Worm (Caenorhabditis elegans): ENCODE data around the gene F54D1.1.
A peak's percentile ranks its signal among the peaks of the same experiment; 100 is the strongest.

F54D1.1 gene

DNA sequence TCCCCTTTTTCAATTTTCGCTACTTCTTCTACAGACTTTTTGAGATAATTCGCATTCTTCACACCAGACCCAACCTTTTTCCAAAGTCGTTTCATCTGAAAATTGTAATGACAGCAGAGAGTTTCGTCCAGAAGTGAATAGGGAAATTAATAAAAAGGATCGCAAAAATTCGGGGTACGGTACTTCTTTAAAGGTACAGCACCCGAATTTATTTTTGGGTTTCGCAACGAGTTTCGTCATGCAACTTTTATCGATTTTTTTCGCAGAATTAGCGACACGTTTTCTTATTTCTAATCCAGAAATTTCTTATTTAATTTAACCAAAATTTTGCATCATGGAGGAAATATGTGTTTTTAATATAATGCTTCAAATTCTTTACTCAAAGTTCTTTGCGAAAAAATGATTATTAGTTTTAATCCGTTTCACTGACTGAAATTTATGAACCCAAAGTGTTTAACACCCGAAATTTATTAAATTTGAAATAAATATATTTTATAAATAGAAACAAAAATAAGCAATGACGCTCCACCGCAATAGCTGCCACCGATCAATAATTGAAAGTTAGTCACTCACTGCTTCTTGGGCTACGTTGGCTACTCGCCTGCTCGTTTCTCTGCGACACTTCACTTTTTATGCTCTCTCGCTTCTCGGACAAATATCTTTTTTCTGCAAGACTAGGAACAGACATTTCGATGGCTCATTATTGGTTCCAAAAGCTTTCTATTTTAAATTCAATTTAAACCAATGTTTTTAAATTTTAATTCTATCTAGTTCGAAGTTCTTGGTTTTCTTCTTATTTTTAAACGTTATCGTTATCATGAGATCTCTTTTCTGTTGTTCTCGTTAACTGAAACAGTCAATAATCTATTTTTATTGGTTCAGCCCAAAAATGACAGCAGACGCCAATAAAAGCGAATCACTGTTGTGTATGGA lies 36.8 kb downstream of the F54D1.1 start, which contains the start of the genes B0035.15 and dnj-1:
TSS of gene B0035.15 (minus strand) at position 99 of the 933 bp plus-strand sequence.
TSS of gene dnj-1 (plus strand) at position 883 of the 933 bp plus-strand sequence.
- TF ChIP-seq elt-3 (tag; optimal IDR thresholded peaks at IDR 0.05) (no peak), blmp-1 (tag; optimal IDR thresholded peaks at IDR 0.05) (peak; percentile 6), ham-2 (GFP tag; optimal IDR thresholded peaks at IDR 0.05) (peak; percentile 67), M03D4.4 (tag; optimal IDR thresholded peaks at IDR 0.05) (no peak), sem-2 (GFP tag; optimal IDR thresholded peaks at IDR 0.05) (no peak), ces-1 (GFP tag; optimal IDR thresholded peaks at IDR 0.05) (peak; percentile 85), lsy-2 (tag; optimal IDR thresholded peaks at IDR 0.05) (peak; percentile 11), ceh-39 (tag; optimal IDR thresholded peaks at IDR 0.05) (no peak)

ce11 chrIV:11304970-11305369 lies 43.3 kb downstream of the F54D1.1 start:
- TF ChIP-seq bed-3 (GFP tag; optimal IDR thresholded peaks at IDR 0.05) (no peak), ztf-11 (tag; optimal IDR thresholded peaks at IDR 0.05) (no peak), hlh-1 (tag; optimal IDR thresholded peaks at IDR 0.05) (no peak), ces-1 (GFP tag; optimal IDR thresholded peaks at IDR 0.05) (no peak), ceh-83 (GFP tag; optimal IDR thresholded peaks at IDR 0.05) (no peak), mep-1 (tag; optimal IDR thresholded peaks at IDR 0.05) (no peak), sem-2 (GFP tag; optimal IDR thresholded peaks at IDR 0.05) (no peak), zip-8 (tag; optimal IDR thresholded peaks at IDR 0.05) (no peak)

- no peak for TF ChIP-seq elt-1 (tag; optimal IDR thresholded peaks at IDR 0.05; ENCODE audit: borderline replicate concordance, insufficient read depth)
- no peak for TF ChIP-seq tbx-8 (GFP tag; optimal IDR thresholded peaks at IDR 0.05)
These were observed 44.9 kb downstream of the F54D1.1 start, which contains the start of gene B0035.13 for ce11 chrIV:11306548-11306947. B0035.13 (minus strand) TSS chrIV:11306720.

- TF ChIP-seq ztf-11 (tag; optimal IDR thresholded peaks at IDR 0.05) (no peak), mls-2 (tag; optimal IDR thresholded peaks at IDR 0.05) (no peak), snpc-4 (tag; optimal IDR thresholded peaks at IDR 0.05) (no peak), flh-1 (GFP tag; optimal IDR thresholded peaks at IDR 0.05) (no peak)
These were observed 46.1 kb downstream of the F54D1.1 start for ce11 chrIV:11307770-11308169.

ce11 chrIV:11310624-11311023 lies 49.0 kb downstream of the F54D1.1 start, which contains the start of gene znf-207:
znf-207 (plus strand) TSS chrIV:11310972.
- TF ChIP-seq ceh-43 (GFP tag; optimal IDR thresholded peaks at IDR 0.05), result peak; percentile 29
- no peak for TF ChIP-seq snpc-4 (tag; optimal IDR thresholded peaks at IDR 0.05)
- peak; percentile 5 for TF ChIP-seq flh-1 (GFP tag; optimal IDR thresholded peaks at IDR 0.05)
- TF ChIP-seq mls-2 (tag; optimal IDR thresholded peaks at IDR 0.05), result peak; percentile 48
- no peak for TF ChIP-seq bed-3 (GFP tag; optimal IDR thresholded peaks at IDR 0.05)
- no peak for TF ChIP-seq nhr-12 (tag; optimal IDR thresholded peaks at IDR 0.05)
- TF ChIP-seq nhr-76 (tag; optimal IDR thresholded peaks at IDR 0.05), result no peak
- no peak for TF ChIP-seq sem-2 (GFP tag; optimal IDR thresholded peaks at IDR 0.05)
- peak; percentile 44 for TF ChIP-seq drap-1 (GFP tag; optimal IDR thresholded peaks at IDR 0.05)
- no peak for TF ChIP-seq zip-8 (tag; optimal IDR thresholded peaks at IDR 0.05)
- TF ChIP-seq lsy-2 (tag; optimal IDR thresholded peaks at IDR 0.05), result peak; percentile 26
- peak; percentile 16 for TF ChIP-seq nhr-237 (tag; optimal IDR thresholded peaks at IDR 0.05)
- no peak for TF ChIP-seq nhr-28 (tag; optimal IDR thresholded peaks at IDR 0.05)
- peak; percentile 47 for TF ChIP-seq mep-1 (tag; optimal IDR thresholded peaks at IDR 0.05)
- no peak for TF ChIP-seq unc-39 (tag; optimal IDR thresholded peaks at IDR 0.05)
- TF ChIP-seq elt-3 (tag; optimal IDR thresholded peaks at IDR 0.05), result no peak
- peak; percentile 20 for TF ChIP-seq elt-1 (tag; optimal IDR thresholded peaks at IDR 0.05; ENCODE audit: borderline replicate concordance, insufficient read depth)
- no peak for TF ChIP-seq ceh-83 (GFP tag; optimal IDR thresholded peaks at IDR 0.05)
- TF ChIP-seq ceh-39 (tag; optimal IDR thresholded peaks at IDR 0.05), result no peak
- peak; percentile 47 for TF ChIP-seq ztf-11 (tag; optimal IDR thresholded peaks at IDR 0.05)
- peak; percentile 45 for TF ChIP-seq cnd-1 (tag; optimal IDR thresholded peaks at IDR 0.05)
- no peak for TF ChIP-seq mab-5 (tag; optimal IDR thresholded peaks at IDR 0.05)
- no peak for TF ChIP-seq unc-62 (GFP tag; optimal IDR thresholded peaks at IDR 0.05)
- peak; percentile 45 for TF ChIP-seq unc-120 (tag; optimal IDR thresholded peaks at IDR 0.05; ENCODE audit: poor library complexity, severe bottlenecking)
- TF ChIP-seq hlh-1 (tag; optimal IDR thresholded peaks at IDR 0.05), result no peak
- TF ChIP-seq lin-13 (tag; optimal IDR thresholded peaks at IDR 0.05), result peak; percentile 28
- TF ChIP-seq pha-4 (tag; optimal IDR thresholded peaks at IDR 0.05), result peak; percentile 25
- peak; percentile 95 for TF ChIP-seq ces-1 (GFP tag; optimal IDR thresholded peaks at IDR 0.05)
- TF ChIP-seq M03D4.4 (tag; optimal IDR thresholded peaks at IDR 0.05), result peak; percentile 49
- TF ChIP-seq nhr-2 (tag; optimal IDR thresholded peaks at IDR 0.05), result no peak
- TF ChIP-seq ham-2 (GFP tag; optimal IDR thresholded peaks at IDR 0.05), result no peak
- TF ChIP-seq tbx-8 (GFP tag; optimal IDR thresholded peaks at IDR 0.05), result no peak
- no peak for TF ChIP-seq blmp-1 (tag; optimal IDR thresholded peaks at IDR 0.05)
- TF ChIP-seq sptf-1 (tag; optimal IDR thresholded peaks at IDR 0.05), result peak; percentile 76
- peak; percentile 9 for TF ChIP-seq lin-32 (GFP tag; optimal IDR thresholded peaks at IDR 0.05)
